Fruit fly (Drosophila melanogaster): ENCODE data around the gene nebu.

The nebu gene

DNA sequence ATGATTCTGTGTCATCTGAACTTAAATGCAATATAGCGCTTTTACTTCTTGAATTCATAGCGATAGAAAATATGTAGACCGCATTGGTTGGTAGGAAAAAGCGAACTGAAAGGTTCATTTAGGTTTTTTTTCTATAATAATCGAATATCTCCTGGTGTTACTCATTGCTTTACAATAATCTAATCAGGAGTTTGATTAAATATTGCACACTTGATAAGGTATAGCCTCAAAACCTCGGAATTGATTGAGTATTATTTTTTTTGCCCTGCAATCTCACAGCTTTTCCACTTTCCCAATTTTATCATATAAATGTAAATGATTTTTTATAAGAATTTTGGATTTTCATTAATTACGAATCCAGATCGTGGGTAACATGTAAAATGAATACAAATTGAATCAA is 19.9 kb upstream of the nebu start, which contains the start of gene CG10943:
CG10943 (minus strand) TSS at position 101 of the 400 bp plus-strand sequence.
- TF ChIP-seq CG7045 (GFP tag; optimal IDR thresholded peaks at IDR 0.05) (no peak), pad (GFP tag; optimal IDR thresholded peaks at IDR 0.05) (no peak), cnc (optimal IDR thresholded peaks at IDR 0.05) (no peak)

DNA sequence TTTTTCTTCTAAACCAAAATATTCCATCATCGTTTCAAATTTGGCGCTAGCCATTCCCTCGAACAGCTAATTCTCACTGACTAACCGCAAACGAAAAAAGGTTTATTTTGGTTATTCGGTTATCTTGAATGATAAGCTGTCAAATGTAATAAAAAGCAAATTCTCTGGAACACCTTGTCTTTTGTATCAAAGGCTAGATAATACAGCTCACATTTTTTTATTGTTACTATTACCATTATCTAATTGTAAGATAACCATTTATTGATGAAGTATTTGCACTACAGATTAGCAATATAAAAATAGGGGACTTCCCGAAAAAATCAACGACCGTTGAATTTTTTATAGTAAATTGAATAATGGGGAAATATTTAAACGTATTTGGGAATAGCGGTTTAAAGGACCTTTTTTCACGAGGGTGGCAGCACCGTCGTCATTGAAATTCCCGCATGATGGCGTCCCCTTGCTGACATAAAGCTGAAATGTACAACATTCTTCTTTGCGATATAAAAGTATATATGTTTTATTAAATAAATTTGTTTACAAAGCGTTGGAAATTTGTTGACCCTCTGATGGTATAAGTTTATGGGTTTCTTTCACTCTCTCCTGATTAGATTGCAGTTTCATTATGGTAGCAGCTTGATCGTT is 18.5 kb upstream of the nebu start, which contains the start of gene CG32107:
CG32107 (minus strand) TSS at position 51 of the 645 bp plus-strand sequence.
- TF ChIP-seq CG7045 (GFP tag; optimal IDR thresholded peaks at IDR 0.05) (no peak), CG1620 (GFP tag; optimal IDR thresholded peaks at IDR 0.05) (no peak), CG33017 (tag; optimal IDR thresholded peaks at IDR 0.05) (peak; percentile 46), pad (GFP tag; optimal IDR thresholded peaks at IDR 0.05) (peak; percentile 23), CG5204 (GFP tag; optimal IDR thresholded peaks at IDR 0.05) (no peak), Crg-1 (GFP tag; optimal IDR thresholded peaks at IDR 0.05) (no peak), Hr96 (GFP tag; optimal IDR thresholded peaks at IDR 0.05) (no peak), CG14711 (tag; optimal IDR thresholded peaks at IDR 0.05) (peak; percentile 6), kay (GFP tag; ENCODE audit: borderline replicate concordance) (peak; percentile 84), CG11617 (GFP tag; optimal IDR thresholded peaks at IDR 0.05) (no peak), CG7101 (tag; optimal IDR thresholded peaks at IDR 0.05) (peak; percentile 33), Clk (GFP tag; optimal IDR thresholded peaks at IDR 0.05) (no peak), cic (GFP tag; optimal IDR thresholded peaks at IDR 0.05) (peak; percentile 45)

DNA sequence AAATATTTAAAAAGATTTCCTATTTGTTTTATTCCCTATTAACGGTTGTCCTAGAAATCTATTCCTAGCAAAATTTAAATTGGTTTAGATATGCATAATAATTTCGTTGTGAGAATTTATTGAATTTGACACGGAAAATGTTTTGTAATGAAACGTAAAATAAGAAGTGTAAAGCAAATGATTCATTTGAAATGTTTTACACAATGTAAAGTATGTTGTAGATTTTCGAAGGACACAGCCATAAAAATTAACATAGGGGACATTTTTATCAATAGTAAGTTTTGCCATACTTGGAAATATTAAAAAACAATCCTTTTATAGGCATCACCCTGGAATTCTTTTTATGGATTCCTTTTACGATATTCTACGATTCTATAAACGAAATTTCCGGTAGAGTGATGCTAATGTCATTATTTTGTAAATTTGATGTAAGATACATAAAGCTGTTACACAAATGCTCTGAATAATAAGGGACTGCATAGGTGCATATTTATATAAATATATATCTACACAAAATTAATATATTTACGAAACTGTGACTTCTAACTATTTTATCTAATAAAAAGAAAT is 14.7 kb upstream of the nebu start:
- TF ChIP-seq Hr96 (GFP tag; optimal IDR thresholded peaks at IDR 0.05) (no peak), cic (GFP tag; optimal IDR thresholded peaks at IDR 0.05) (no peak), CG5204 (GFP tag; optimal IDR thresholded peaks at IDR 0.05) (no peak), CG33017 (tag; optimal IDR thresholded peaks at IDR 0.05) (no peak), CG7045 (GFP tag; optimal IDR thresholded peaks at IDR 0.05) (no peak), cnc (optimal IDR thresholded peaks at IDR 0.05) (no peak), CG14711 (tag; optimal IDR thresholded peaks at IDR 0.05) (no peak)

DNA sequence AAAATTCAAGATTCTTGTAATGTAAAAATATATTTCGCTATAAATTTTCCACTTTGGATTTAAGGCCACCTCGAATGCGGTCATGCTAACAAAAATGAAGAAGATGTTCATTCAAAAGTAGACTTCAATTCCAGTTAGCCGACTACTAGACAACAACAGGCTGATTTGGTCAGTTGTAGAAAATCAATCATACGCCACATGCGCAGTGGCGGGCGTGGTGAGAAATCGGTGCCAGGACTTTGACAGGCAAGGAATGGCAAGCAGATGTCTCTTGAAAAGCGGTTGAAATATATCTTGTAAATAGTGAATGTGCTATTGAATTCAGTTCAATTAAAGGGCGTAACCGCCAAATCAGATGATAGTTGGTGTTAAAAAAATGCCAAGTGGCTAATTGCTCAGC is 10.5 kb upstream of the nebu start, which contains the start of gene Ent3:
Ent3 (plus strand) TSS at position 224 of the 400 bp plus-strand sequence.
- no peak for TF ChIP-seq cic (GFP tag; optimal IDR thresholded peaks at IDR 0.05)
- no peak for TF ChIP-seq Crg-1 (GFP tag; optimal IDR thresholded peaks at IDR 0.05)
- TF ChIP-seq CG7045 (GFP tag; optimal IDR thresholded peaks at IDR 0.05): no peak
- TF ChIP-seq CG11617 (GFP tag; optimal IDR thresholded peaks at IDR 0.05): no peak
- TF ChIP-seq ovo (GFP tag; optimal IDR thresholded peaks at IDR 0.05): no peak

DNA sequence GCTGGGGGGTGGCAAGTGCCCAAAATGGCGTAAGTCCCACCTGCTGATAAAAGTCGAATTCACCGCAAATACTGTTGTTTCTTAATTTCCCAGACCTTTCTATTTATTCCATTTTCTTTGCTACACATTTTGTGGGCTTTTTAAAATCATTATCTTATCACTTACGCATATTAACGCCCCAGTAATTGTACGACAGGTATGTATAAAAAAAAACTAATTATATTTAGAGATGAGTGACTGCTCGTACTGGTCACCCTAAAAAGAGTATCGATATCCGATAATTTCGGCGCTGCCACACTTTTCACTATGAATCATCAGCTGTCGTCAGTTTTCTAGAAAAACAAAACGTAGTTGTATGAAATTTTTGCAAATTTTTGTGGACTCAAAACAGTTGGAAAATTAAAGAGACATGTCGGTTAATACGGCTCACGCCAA is 7.0 kb upstream of the nebu start, which contains the start of the genes CG10948 and Wbp2:
CG10948 (minus strand) TSS at position 251 of the 435 bp plus-strand sequence.
Wbp2 (plus strand) TSS at position 299 of the 435 bp plus-strand sequence.
- TF ChIP-seq CG12768 (GFP tag; optimal IDR thresholded peaks at IDR 0.05): peak; percentile 4
- TF ChIP-seq CG7101 (tag; optimal IDR thresholded peaks at IDR 0.05): peak; percentile 34
- peak; percentile 12 for TF ChIP-seq pad (GFP tag; optimal IDR thresholded peaks at IDR 0.05)
- TF ChIP-seq cic (GFP tag; optimal IDR thresholded peaks at IDR 0.05): peak; percentile 87
- TF ChIP-seq Mnt (GFP tag; optimal IDR thresholded peaks at IDR 0.05): peak; percentile 30
- TF ChIP-seq Clk (GFP tag; optimal IDR thresholded peaks at IDR 0.05): no peak
- no peak for TF ChIP-seq CG1620 (GFP tag; optimal IDR thresholded peaks at IDR 0.05)
- TF ChIP-seq bab1 (GFP tag; optimal IDR thresholded peaks at IDR 0.05): peak; percentile 52
- no peak for TF ChIP-seq Hr96 (GFP tag; optimal IDR thresholded peaks at IDR 0.05)
- no peak for TF ChIP-seq CG14711 (tag; optimal IDR thresholded peaks at IDR 0.05)
- no peak for TF ChIP-seq CG7045 (GFP tag; optimal IDR thresholded peaks at IDR 0.05)
- TF ChIP-seq kay (GFP tag; ENCODE audit: borderline replicate concordance): peak; percentile 100
- TF ChIP-seq tj (GFP tag; optimal IDR thresholded peaks at IDR 0.05): peak; percentile 55
- no peak for TF ChIP-seq cnc (optimal IDR thresholded peaks at IDR 0.05)
- TF ChIP-seq CG33017 (tag; optimal IDR thresholded peaks at IDR 0.05): peak; percentile 17
- TF ChIP-seq toe (GFP tag; optimal IDR thresholded peaks at IDR 0.05): no peak
- no peak for TF ChIP-seq CG5204 (GFP tag; optimal IDR thresholded peaks at IDR 0.05)
- no peak for TF ChIP-seq Crg-1 (GFP tag; optimal IDR thresholded peaks at IDR 0.05)
- TF ChIP-seq CG11617 (GFP tag; optimal IDR thresholded peaks at IDR 0.05): peak; percentile 71
- TF ChIP-seq ovo (GFP tag; optimal IDR thresholded peaks at IDR 0.05): no peak

DNA sequence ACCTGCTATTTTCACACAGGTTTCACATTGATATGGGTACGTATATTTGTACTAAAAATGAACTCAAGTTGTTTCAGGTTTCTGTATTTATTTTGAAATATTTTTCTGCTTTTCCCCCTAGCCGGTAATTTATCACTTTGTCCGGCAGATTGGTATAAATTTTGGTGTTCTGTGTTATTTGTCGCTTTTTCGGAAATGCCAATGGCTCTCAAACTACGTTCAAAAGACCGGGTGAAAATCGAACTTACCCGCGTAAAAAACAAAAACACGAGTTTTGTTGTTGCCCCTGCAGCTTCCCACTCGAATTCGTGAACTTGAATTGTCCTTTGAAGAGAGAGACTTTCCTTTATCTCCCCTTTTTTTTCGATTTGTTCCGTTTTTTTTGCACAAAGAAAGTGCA is 374 bp downstream of the nebu start:
- TF ChIP-seq kay (GFP tag; ENCODE audit: borderline replicate concordance) (no peak), cnc (optimal IDR thresholded peaks at IDR 0.05) (no peak), ovo (GFP tag; optimal IDR thresholded peaks at IDR 0.05) (no peak), CG7101 (tag; optimal IDR thresholded peaks at IDR 0.05) (no peak), CG14711 (tag; optimal IDR thresholded peaks at IDR 0.05) (no peak), CG11617 (GFP tag; optimal IDR thresholded peaks at IDR 0.05) (no peak), Clk (GFP tag; optimal IDR thresholded peaks at IDR 0.05) (no peak), cic (GFP tag; optimal IDR thresholded peaks at IDR 0.05) (no peak), CG12768 (GFP tag; optimal IDR thresholded peaks at IDR 0.05) (no peak), Crg-1 (GFP tag; optimal IDR thresholded peaks at IDR 0.05) (no peak), tj (GFP tag; optimal IDR thresholded peaks at IDR 0.05) (no peak), bab1 (GFP tag; optimal IDR thresholded peaks at IDR 0.05) (no peak), Mnt (GFP tag; optimal IDR thresholded peaks at IDR 0.05) (no peak), Hr96 (GFP tag; optimal IDR thresholded peaks at IDR 0.05) (no peak), CG1620 (GFP tag; optimal IDR thresholded peaks at IDR 0.05) (no peak), CG33017 (tag; optimal IDR thresholded peaks at IDR 0.05) (no peak)

Measured in whole organism, adult.